Worm (Caenorhabditis elegans): Measurements from ENCODE around the gene Y48G9A.6.

Y48G9A.6 gene

DNA sequence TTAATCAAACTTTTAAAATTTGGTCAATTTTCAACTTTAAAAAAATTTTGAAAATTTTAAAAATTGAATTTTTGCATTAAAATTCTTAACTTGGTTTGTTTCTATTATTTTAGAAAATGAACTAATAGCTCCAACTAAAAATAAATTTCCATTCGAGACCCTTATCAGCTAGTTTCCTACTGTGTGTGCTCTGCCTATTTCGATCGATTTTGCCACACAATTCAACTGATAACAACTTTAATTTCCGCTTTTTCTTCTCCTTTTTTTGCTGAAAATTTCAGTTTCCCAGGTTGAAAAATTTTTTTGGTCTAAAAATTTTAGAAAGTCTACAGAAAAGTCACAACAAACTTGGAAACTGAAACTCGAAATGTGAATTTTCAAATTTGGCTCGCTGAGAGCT is 26.3 kb upstream of the Y48G9A.6 start:
- TF ChIP-seq nhr-2 (tag; optimal IDR thresholded peaks at IDR 0.05) (no peak), lsy-2 (tag; optimal IDR thresholded peaks at IDR 0.05) (no peak), unc-62 (GFP tag; optimal IDR thresholded peaks at IDR 0.05) (no peak), unc-120 (tag; optimal IDR thresholded peaks at IDR 0.05; ENCODE audit: poor library complexity, severe bottlenecking) (no peak), ceh-43 (GFP tag; optimal IDR thresholded peaks at IDR 0.05) (no peak), mab-5 (tag; optimal IDR thresholded peaks at IDR 0.05) (no peak), blmp-1 (tag; optimal IDR thresholded peaks at IDR 0.05) (no peak), nhr-28 (tag; optimal IDR thresholded peaks at IDR 0.05) (no peak)

DNA sequence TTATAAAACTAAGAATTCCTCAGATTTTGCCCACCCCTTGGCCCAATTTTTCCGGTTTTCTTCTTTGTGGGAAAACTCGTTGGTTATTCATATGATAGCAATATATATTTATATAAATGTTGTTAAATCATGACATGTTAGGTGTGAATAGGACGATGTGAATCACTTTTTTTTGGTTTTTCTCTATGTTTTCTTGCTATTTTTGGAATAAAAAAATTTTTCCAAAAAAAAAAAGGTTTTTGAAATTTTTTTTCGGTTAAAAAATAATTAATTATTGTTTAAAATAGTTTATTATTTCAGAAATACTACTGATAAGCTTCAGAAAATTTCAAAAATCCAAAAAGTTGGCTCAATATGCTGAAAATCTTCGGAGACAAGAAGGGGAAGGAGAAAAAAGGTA is 25.2 kb upstream of the Y48G9A.6 start, which contains the start of gene Y48G9A.9:
Gene Y48G9A.9, plus strand, starts transcription at position 301 of the 400 bp plus-strand sequence.
- TF ChIP-seq ceh-43 (GFP tag; optimal IDR thresholded peaks at IDR 0.05), result no peak
- TF ChIP-seq nhr-237 (tag; optimal IDR thresholded peaks at IDR 0.05), result no peak
- TF ChIP-seq mls-2 (tag; optimal IDR thresholded peaks at IDR 0.05), result no peak
- no peak for TF ChIP-seq cnd-1 (tag; optimal IDR thresholded peaks at IDR 0.05)
- TF ChIP-seq pha-4 (tag; optimal IDR thresholded peaks at IDR 0.05), result no peak
- TF ChIP-seq nhr-12 (tag; optimal IDR thresholded peaks at IDR 0.05), result no peak
- TF ChIP-seq ceh-39 (tag; optimal IDR thresholded peaks at IDR 0.05), result no peak
- TF ChIP-seq sptf-1 (tag; optimal IDR thresholded peaks at IDR 0.05), result no peak
- no peak for TF ChIP-seq unc-62 (GFP tag; optimal IDR thresholded peaks at IDR 0.05)

DNA sequence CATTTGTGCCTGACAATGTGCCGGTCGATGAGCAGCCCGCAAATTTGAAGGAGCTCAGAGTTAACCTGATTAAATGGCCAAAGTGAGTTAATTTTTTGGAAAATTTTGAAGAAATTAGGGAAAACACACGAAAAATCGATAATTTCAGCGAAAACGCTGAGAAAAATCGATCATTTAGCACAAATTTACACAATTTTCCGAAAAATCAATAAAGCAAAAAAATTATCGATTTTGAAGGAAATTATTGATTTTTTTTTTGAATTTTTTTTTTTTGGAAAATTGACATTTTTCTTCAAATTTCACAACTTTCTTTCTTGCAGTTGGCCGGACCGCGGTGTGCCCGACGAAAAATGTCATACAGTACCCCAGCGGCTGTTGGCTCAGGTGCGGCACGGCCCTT is 19.5 kb upstream of the Y48G9A.6 start:
- no peak for TF ChIP-seq tbx-8 (GFP tag; optimal IDR thresholded peaks at IDR 0.05)
- no peak for TF ChIP-seq nhr-237 (tag; optimal IDR thresholded peaks at IDR 0.05)
- no peak for TF ChIP-seq nhr-12 (tag; optimal IDR thresholded peaks at IDR 0.05)
- TF ChIP-seq sptf-1 (tag; optimal IDR thresholded peaks at IDR 0.05), result no peak
- TF ChIP-seq mab-5 (tag; optimal IDR thresholded peaks at IDR 0.05), result no peak

- TF ChIP-seq ztf-11 (tag; optimal IDR thresholded peaks at IDR 0.05) (no peak), snpc-4 (tag; optimal IDR thresholded peaks at IDR 0.05) (no peak), lsy-2 (tag; optimal IDR thresholded peaks at IDR 0.05) (no peak), mep-1 (tag; optimal IDR thresholded peaks at IDR 0.05) (no peak), nhr-12 (tag; optimal IDR thresholded peaks at IDR 0.05) (no peak), nhr-237 (tag; optimal IDR thresholded peaks at IDR 0.05) (no peak), ces-1 (GFP tag; optimal IDR thresholded peaks at IDR 0.05) (no peak), ceh-83 (GFP tag; optimal IDR thresholded peaks at IDR 0.05) (no peak)
Measured at ce11 chrIII:2099808-2100366, 17.8 kb upstream of the Y48G9A.6 start.

DNA sequence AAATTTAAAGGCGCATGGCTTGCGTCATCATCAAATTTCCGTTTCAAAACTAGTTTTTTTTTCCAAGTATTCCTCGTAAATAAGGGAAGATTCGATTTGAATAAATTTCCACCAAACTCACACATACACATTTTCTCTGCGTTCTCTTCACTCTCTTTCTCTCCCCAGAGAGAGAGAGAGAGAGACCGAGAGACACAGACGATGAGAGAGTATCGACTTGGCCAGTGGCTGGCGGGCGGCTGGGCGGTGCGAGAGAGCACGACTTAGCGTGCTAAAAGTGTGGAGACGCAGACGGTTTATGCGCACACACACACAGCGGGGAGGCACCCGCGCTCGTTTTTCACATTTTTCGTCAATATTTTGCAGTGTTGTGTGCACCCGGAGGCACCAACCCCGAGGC is 16.8 kb upstream of the Y48G9A.6 start:
- TF ChIP-seq ceh-39 (tag; optimal IDR thresholded peaks at IDR 0.05), result peak; percentile 70
- no peak for TF ChIP-seq unc-120 (tag; optimal IDR thresholded peaks at IDR 0.05; ENCODE audit: poor library complexity, severe bottlenecking)
- no peak for TF ChIP-seq hlh-1 (tag; optimal IDR thresholded peaks at IDR 0.05)
- TF ChIP-seq M03D4.4 (tag; optimal IDR thresholded peaks at IDR 0.05), result peak; percentile 13
- no peak for TF ChIP-seq mep-1 (tag; optimal IDR thresholded peaks at IDR 0.05)
- TF ChIP-seq ceh-83 (GFP tag; optimal IDR thresholded peaks at IDR 0.05), result no peak
- TF ChIP-seq blmp-1 (tag; optimal IDR thresholded peaks at IDR 0.05), result no peak
- TF ChIP-seq nhr-2 (tag; optimal IDR thresholded peaks at IDR 0.05), result no peak
- TF ChIP-seq flh-1 (GFP tag; optimal IDR thresholded peaks at IDR 0.05), result no peak
- no peak for TF ChIP-seq tbx-8 (GFP tag; optimal IDR thresholded peaks at IDR 0.05)
- TF ChIP-seq unc-62 (GFP tag; optimal IDR thresholded peaks at IDR 0.05), result peak; percentile 8
- peak; percentile 95 for TF ChIP-seq ces-1 (GFP tag; optimal IDR thresholded peaks at IDR 0.05)
- peak; percentile 67 for TF ChIP-seq pha-4 (tag; optimal IDR thresholded peaks at IDR 0.05)
- peak; percentile 27 for TF ChIP-seq sptf-1 (tag; optimal IDR thresholded peaks at IDR 0.05)
- peak; percentile 56 for TF ChIP-seq lsy-2 (tag; optimal IDR thresholded peaks at IDR 0.05)
- TF ChIP-seq elt-3 (tag; optimal IDR thresholded peaks at IDR 0.05), result no peak
- no peak for TF ChIP-seq nhr-237 (tag; optimal IDR thresholded peaks at IDR 0.05)

DNA sequence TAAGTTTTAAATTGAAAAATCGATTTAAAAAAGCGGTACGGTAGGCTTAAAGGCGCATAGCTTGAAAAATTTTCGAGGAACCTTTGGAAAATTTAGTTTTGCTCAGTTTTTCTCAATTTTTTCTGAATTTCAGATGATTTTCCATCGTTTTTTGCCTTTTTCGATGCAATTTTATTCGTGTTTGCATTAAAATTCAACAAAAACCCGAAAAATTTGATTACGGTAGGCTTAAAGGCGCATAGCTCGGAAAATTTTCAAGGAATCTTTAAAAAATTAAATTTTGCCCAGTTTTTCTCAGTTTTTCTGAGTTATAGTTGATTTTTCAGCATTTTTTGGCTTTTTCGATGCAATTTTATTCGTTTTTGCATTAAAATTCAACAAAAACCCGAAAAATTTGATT is 16.3 kb upstream of the Y48G9A.6 start:
- TF ChIP-seq nhr-28 (tag; optimal IDR thresholded peaks at IDR 0.05), result no peak
- no peak for TF ChIP-seq ztf-11 (tag; optimal IDR thresholded peaks at IDR 0.05)
- TF ChIP-seq elt-3 (tag; optimal IDR thresholded peaks at IDR 0.05), result no peak
- TF ChIP-seq sem-2 (GFP tag; optimal IDR thresholded peaks at IDR 0.05), result no peak

DNA sequence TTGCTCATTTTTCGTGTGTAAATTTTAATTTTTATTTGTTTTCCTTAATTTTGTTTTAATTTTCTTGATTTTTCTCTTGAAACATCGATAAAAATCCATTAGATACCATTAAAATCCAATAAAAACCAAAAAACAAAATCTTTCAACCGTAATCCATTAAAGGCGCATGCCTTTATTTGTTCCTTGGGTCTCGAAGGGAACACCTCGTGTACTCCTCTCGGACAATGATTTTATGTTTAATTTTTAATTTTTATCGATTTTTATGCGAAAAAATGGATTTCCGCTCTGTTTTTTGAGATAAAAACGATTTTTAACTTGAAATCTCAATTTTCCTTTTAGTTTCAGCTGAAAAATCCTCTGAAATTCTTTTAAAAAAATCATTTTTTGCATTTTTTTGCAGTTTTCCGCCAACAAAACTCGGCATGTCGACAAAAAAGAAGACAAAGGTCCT is 15.7 kb upstream of the Y48G9A.6 start, which contains the start of gene ppk-2:
Gene ppk-2, plus strand, starts transcription at position 401 of the 451 bp plus-strand sequence.
- no peak for TF ChIP-seq pha-4 (tag; optimal IDR thresholded peaks at IDR 0.05)
- TF ChIP-seq sptf-1 (tag; optimal IDR thresholded peaks at IDR 0.05), result no peak
- no peak for TF ChIP-seq ceh-43 (GFP tag; optimal IDR thresholded peaks at IDR 0.05)
- no peak for TF ChIP-seq hlh-1 (tag; optimal IDR thresholded peaks at IDR 0.05)
- TF ChIP-seq cnd-1 (tag; optimal IDR thresholded peaks at IDR 0.05), result no peak
- no peak for TF ChIP-seq mab-5 (tag; optimal IDR thresholded peaks at IDR 0.05)
- no peak for TF ChIP-seq nhr-76 (tag; optimal IDR thresholded peaks at IDR 0.05)
- no peak for TF ChIP-seq mep-1 (tag; optimal IDR thresholded peaks at IDR 0.05)
- no peak for TF ChIP-seq bed-3 (GFP tag; optimal IDR thresholded peaks at IDR 0.05)
- no peak for TF ChIP-seq zip-8 (tag; optimal IDR thresholded peaks at IDR 0.05)
